Worm (Caenorhabditis elegans) whole organism, late embryonic: ENCODE data around the gene act-1.

ENCODE experiments used
- Y22D7AL.16 ChIP-seq: sonication (generic microtip); optimal IDR thresholded peaks from 2 replicates; lab custom pipeline; 2016; ENCODE audit warnings: missing genetic modification characterization, missing compliant biosample characterization
- ceh-48 ChIP-seq: sonication (generic microtip); optimal IDR thresholded peaks from 2 replicates; lab custom pipeline; 2016; ENCODE audit warnings: missing genetic modification characterization, inconsistent platforms, missing compliant biosample characterization
- che-1 ChIP-seq: sonication (generic microtip); optimal IDR thresholded peaks from 2 replicates; lab custom pipeline; 2016; ENCODE audit warnings: mild to moderate bottlenecking, missing genetic modification characterization, missing compliant biosample characterization
- dve-1 ChIP-seq: sonication (generic microtip); optimal IDR thresholded peaks from 2 replicates; lab custom pipeline; 2017; ENCODE audit warnings: antibody characterized with exemption, mild to moderate bottlenecking, missing genetic modification characterization, missing compliant biosample characterization
- nhr-11 ChIP-seq: fragments of 150-350 bp; optimal IDR thresholded peaks from 2 replicates; lab custom pipeline; 2014; ENCODE audit warnings: missing biosample characterization, missing genetic modification characterization
- odd-2 ChIP-seq: sonication (generic microtip); optimal IDR thresholded peaks from 2 replicates; lab custom pipeline; 2017; ENCODE audit warnings: antibody characterized with exemption, mild to moderate bottlenecking, missing genetic modification characterization, missing compliant biosample characterization
- pat-9 ChIP-seq: fragments of 200-800 bp; sonication (Bioruptor generic); optimal IDR thresholded peaks from 2 replicates; lab custom pipeline; 2018; ENCODE audit warnings: mild to moderate bottlenecking, missing genetic modification characterization, moderate library complexity, missing compliant biosample characterization
- pha-4 ChIP-seq: fragments of 150-350 bp; optimal IDR thresholded peaks from 2 replicates; lab custom pipeline; 2018; ENCODE audit warnings: missing biosample characterization, missing genetic modification reagents, missing genetic modification characterization
- ttx-3 ChIP-seq: sonication (generic microtip); optimal IDR thresholded peaks from 2 replicates; lab custom pipeline; 2016; ENCODE audit warnings: missing genetic modification reagents, missing genetic modification characterization, missing compliant biosample characterization

DNA sequence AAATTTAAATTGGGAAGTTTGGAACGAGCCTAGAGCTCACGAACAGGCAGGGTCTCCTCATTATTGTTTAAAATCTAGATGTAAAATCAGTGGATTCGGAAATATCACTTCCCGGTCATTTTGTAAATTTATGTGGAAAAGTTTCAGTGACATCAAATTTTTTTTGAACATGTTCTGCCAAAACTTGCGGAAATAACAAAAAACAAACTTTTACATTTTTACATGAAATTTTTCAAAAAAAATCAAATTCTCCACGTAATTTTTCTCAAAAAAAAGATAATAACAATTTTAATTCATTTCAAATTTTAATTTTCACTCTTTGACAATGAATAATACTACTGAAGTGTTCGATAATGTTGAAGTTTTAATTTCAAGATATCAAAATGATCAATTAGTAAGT is 39.4 kb upstream of the act-1 start, which contains the start of gene C45B11.5:
- TF ChIP-seq nhr-11 (tag; lab: Kevin White, UChicago) (no peak), che-1 (no peak), odd-2 (tag; lab: Kevin White, UChicago) (no peak), ceh-48 (tag; lab: Kevin White, UChicago) (no peak), dve-1 (no peak), Y22D7AL.16 (tag; lab: Kevin White, UChicago) (no peak), pha-4 (tag; lab: Kevin White, UChicago) (no peak), ttx-3 (tag; lab: Kevin White, UChicago) (no peak), pat-9 (tag; lab: Kevin White, UChicago) (no peak)
